Fruit fly (Drosophila melanogaster) whole organism, prepupa: ENCODE measurements around the gene CG7328.

Experiments used
- CG4318 ChIP-seq: fragments of 200-800 bp; sonication (Bioruptor generic); optimal IDR thresholded peaks from 3 replicates; lab custom pipeline; 2017; ENCODE audit warnings: missing biosample characterization, mild to moderate bottlenecking, missing genetic modification characterization
- CG6808 ChIP-seq: fragments of 200-800 bp; sonication (Bioruptor generic); optimal IDR thresholded peaks from 3 replicates; lab custom pipeline; 2017; ENCODE audit warnings: missing biosample characterization, missing genetic modification characterization, mild to moderate bottlenecking, moderate library complexity, missing genetic modification reagents

DNA sequence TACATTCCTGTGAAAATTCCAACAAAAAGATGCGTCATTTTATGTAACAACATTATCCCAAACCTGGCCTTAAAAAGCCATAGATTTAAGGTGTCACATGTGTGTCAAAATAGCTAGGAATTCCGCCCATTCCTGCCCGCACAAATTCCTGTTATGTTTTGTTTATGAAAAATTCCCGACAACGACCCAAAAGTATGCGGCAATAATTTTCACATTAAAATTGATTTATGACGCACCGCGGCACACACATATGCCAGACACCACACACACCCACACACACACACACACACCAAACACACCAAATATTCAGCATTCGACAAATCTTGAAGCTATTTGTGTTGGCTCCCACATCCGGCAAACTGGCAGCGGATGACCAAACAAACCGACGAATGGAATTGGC is 42.4 kb upstream of the CG7328 start:
- TF ChIP-seq CG6808 (GFP tag; lab: Kevin White, UChicago) (no peak), CG4318 (GFP tag; lab: Kevin White, UChicago) (no peak)
